Fruit fly (Drosophila melanogaster) whole organism, embryonic: ENCODE results near the gene CG15894.

Experiments used
- Antp ChIP-seq: fragments of 200-800 bp; sonication (Bioruptor generic); optimal IDR thresholded peaks from 3 replicates; lab custom pipeline; 2016; ENCODE audit warnings: missing biosample characterization, missing genetic modification characterization
- Bteb2 ChIP-seq: fragments of 200-800 bp; sonication (Bioruptor generic); optimal IDR thresholded peaks from 2 replicates; lab custom pipeline; 2016; ENCODE audit warnings: missing biosample characterization, missing genetic modification characterization
- CG10321 ChIP-seq: fragments of 200-800 bp; sonication (Bioruptor generic); IDR thresholded peaks from 2 replicates; pipeline ENCODE4 v1.3.6; 2022; ENCODE audit warnings: missing biosample characterization, missing genetic modification characterization
- CG10543 ChIP-seq: fragments of 200-800 bp; sonication (Bioruptor generic); optimal IDR thresholded peaks from 3 replicates; lab custom pipeline; 2017; ENCODE audit warnings: missing biosample characterization, mild to moderate bottlenecking, missing genetic modification characterization, moderate library complexity
- CG11093 ChIP-seq: fragments of 200-800 bp; sonication (Bioruptor generic); IDR thresholded peaks from 3 replicates; pipeline ENCODE4 v1.3.6; 2022; ENCODE audit warnings: missing biosample characterization, missing genetic modification characterization
- CG11247 ChIP-seq: fragments of 200-800 bp; sonication (Bioruptor generic); IDR thresholded peaks from 2 replicates; pipeline ENCODE4 v1.3.6; 2022; ENCODE audit warnings: missing biosample characterization, missing genetic modification characterization
- CG11723 ChIP-seq: fragments of 200-800 bp; sonication (Bioruptor generic); optimal IDR thresholded peaks from 2 replicates; lab custom pipeline; 2017; ENCODE audit warnings: missing biosample characterization, mild to moderate bottlenecking, missing genetic modification characterization
- CG1233 ChIP-seq: fragments of 200-800 bp; sonication (Bioruptor generic); optimal IDR thresholded peaks from 4 replicates; lab custom pipeline; 2018; ENCODE audit warnings: missing biosample characterization, mild to moderate bottlenecking, missing genetic modification characterization
- CG13624 ChIP-seq: fragments of 200-800 bp; sonication (Bioruptor generic); optimal IDR thresholded peaks from 2 replicates; lab custom pipeline; 2016; ENCODE audit warnings: missing biosample characterization, missing genetic modification characterization
- CG13894 ChIP-seq: fragments of 200-800 bp; sonication (Bioruptor generic); optimal IDR thresholded peaks from 3 replicates; lab custom pipeline; 2018; ENCODE audit warnings: missing biosample characterization, mild to moderate bottlenecking, missing genetic modification characterization, moderate library complexity
- CG14667 ChIP-seq: fragments of 200-800 bp; sonication (Bioruptor generic); IDR thresholded peaks from 2 replicates; pipeline ENCODE4 v1.3.6; 2022; ENCODE audit warnings: missing biosample characterization, missing genetic modification characterization
- CG15514 ChIP-seq: fragments of 200-800 bp; sonication (Bioruptor generic); optimal IDR thresholded peaks from 3 replicates; lab custom pipeline; 2017; ENCODE audit warnings: missing biosample characterization, missing genetic modification characterization, mild to moderate bottlenecking, moderate library complexity, missing genetic modification reagents
- CG17186 ChIP-seq: fragments of 200-800 bp; sonication (Bioruptor generic); optimal IDR thresholded peaks from 3 replicates; lab custom pipeline; 2017; ENCODE audit warnings: missing biosample characterization, missing genetic modification reagents, missing genetic modification characterization
- CG1832 ChIP-seq: fragments of 200-800 bp; sonication (Bioruptor generic); optimal IDR thresholded peaks from 2 replicates; lab custom pipeline; 2017; ENCODE audit warnings: missing biosample characterization, mild to moderate bottlenecking, missing genetic modification characterization, inconsistent platforms
- CG2678 ChIP-seq: fragments of 200-800 bp; sonication (Bioruptor generic); optimal IDR thresholded peaks from 3 replicates; lab custom pipeline; 2019; ENCODE audit warnings: missing biosample characterization, mild to moderate bottlenecking, missing genetic modification characterization, moderate library complexity
- CG32767 ChIP-seq: fragments of 200-800 bp; sonication (Bioruptor generic); IDR thresholded peaks from 2 replicates; pipeline ENCODE4 v1.3.6; 2022; ENCODE audit warnings: missing biosample characterization, missing genetic modification characterization
- CG3407 ChIP-seq: fragments of 200-800 bp; sonication (Bioruptor generic); optimal IDR thresholded peaks from 2 replicates; lab custom pipeline; 2018; ENCODE audit warnings: missing biosample characterization, mild to moderate bottlenecking, missing genetic modification characterization
- CG3726 ChIP-seq: fragments of 200-800 bp; sonication (Bioruptor generic); IDR thresholded peaks from 3 replicates; pipeline ENCODE4, ENCODE4 v1.3.6; 2022; ENCODE audit warnings: missing biosample characterization, missing genetic modification characterization
- CG4854 ChIP-seq: fragments of 200-800 bp; sonication (Bioruptor generic); optimal IDR thresholded peaks from 2 replicates; lab custom pipeline; 2016; ENCODE audit warnings: missing biosample characterization, missing genetic modification characterization, inconsistent platforms
- CG6689 ChIP-seq: fragments of 200-800 bp; sonication (Bioruptor generic); IDR thresholded peaks from 2 replicates; pipeline ENCODE4 v1.3.6; 2022; ENCODE audit warnings: missing biosample characterization, missing genetic modification characterization
- CG6854 ChIP-seq: fragments of 200-800 bp; sonication (Bioruptor generic); optimal IDR thresholded peaks from 3 replicates; lab custom pipeline; 2017; ENCODE audit warnings: missing biosample characterization, mild to moderate bottlenecking, missing genetic modification characterization
- CG8089 ChIP-seq: fragments of 200-800 bp; sonication (Bioruptor generic); optimal IDR thresholded peaks from 3 replicates; lab custom pipeline; 2016; ENCODE audit warnings: missing biosample characterization, missing genetic modification characterization
- CHES-1-like ChIP-seq: fragments of 200-800 bp; sonication (Bioruptor generic); optimal IDR thresholded peaks from 2 replicates; lab custom pipeline; 2016; ENCODE audit warnings: missing biosample characterization, missing genetic modification characterization
- Chrac-16 ChIP-seq: fragments of 200-800 bp; sonication (Bioruptor generic); optimal IDR thresholded peaks from 3 replicates; lab custom pipeline; 2016; ENCODE audit warnings: missing biosample characterization, missing genetic modification characterization
- Deaf1 ChIP-seq: fragments of 200-800 bp; optimal IDR thresholded peaks from 3 replicates; lab custom pipeline; 2019; ENCODE audit warnings: missing biosample characterization, mild to moderate bottlenecking, missing genetic modification characterization, moderate library complexity
- Doc3 ChIP-seq: fragments of 200-800 bp; sonication (Bioruptor generic); IDR thresholded peaks from 3 replicates; pipeline ENCODE4 v1.3.6; 2022; ENCODE audit warnings: missing biosample characterization, missing genetic modification characterization; ENCODE audit not compliant: partially characterized antibody
- Dp ChIP-seq: fragments of 200-800 bp; sonication (Bioruptor generic); optimal IDR thresholded peaks from 2 replicates; lab custom pipeline; 2018; ENCODE audit warnings: missing biosample characterization, mild to moderate bottlenecking, missing genetic modification characterization, moderate library complexity
- Hr51 ChIP-seq, 2 experiments: fragments of 200-800 bp; sonication (Bioruptor generic); optimal IDR thresholded peaks; 2 replicates in 1 of 2; 3 replicates in 1 of 2; lab custom pipeline; 2016 to 2018; ENCODE audit warnings: missing biosample characterization in 2 of 2, missing genetic modification characterization in 2 of 2, mild to moderate bottlenecking in 1 of 2, moderate library complexity in 1 of 2
- Lim3 ChIP-seq: fragments of 200-800 bp; sonication (Bioruptor generic); IDR thresholded peaks from 2 replicates; pipeline ENCODE4 v1.3.6; 2022; ENCODE audit warnings: missing biosample characterization, missing genetic modification characterization
- Sin3A ChIP-seq: fragments of >200 bp; optimal IDR thresholded peaks from 2 replicates; lab custom pipeline; 2018
- Tbp ChIP-seq: fragments of >200 bp; optimal IDR thresholded peaks from 2 replicates; lab custom pipeline; 2018; ENCODE audit warnings: missing biosample characterization, missing genetic modification characterization
- Trl ChIP-seq, 3 experiments: fragments of >200 bp in 2 of 3; fragments of 200-800 bp in 1 of 3; sonication (Bioruptor generic) in 1 of 3; optimal IDR thresholded peaks; 2 replicates in 1 of 3; 3 replicates in 2 of 3; lab custom pipeline; 2016 to 2017; ENCODE audit warnings: missing biosample characterization in 1 of 3, missing genetic modification characterization in 1 of 3
- ab ChIP-seq: fragments of 200-800 bp; sonication (Bioruptor generic); optimal IDR thresholded peaks from 2 replicates; lab custom pipeline; 2016; ENCODE audit warnings: missing biosample characterization, missing genetic modification characterization
- bab2 ChIP-seq: fragments of 200-800 bp; sonication (Bioruptor generic); optimal IDR thresholded peaks from 2 replicates; lab custom pipeline; 2016; ENCODE audit warnings: missing biosample characterization, missing genetic modification characterization
- bowl ChIP-seq: fragments of 200-800 bp; sonication (Bioruptor generic); IDR thresholded peaks from 2 replicates; pipeline ENCODE4 v1.3.6; 2022; ENCODE audit warnings: missing biosample characterization, missing genetic modification characterization
- br ChIP-seq: fragments of >200 bp; optimal IDR thresholded peaks from 2 replicates; lab custom pipeline; 2017
- croc ChIP-seq: fragments of 200-800 bp; sonication (Bioruptor generic); conservative IDR thresholded peaks from 3 replicates; pipeline ENCODE4 v1.3.6; 2022; ENCODE audit warnings: missing biosample characterization, missing genetic modification characterization
- dan ChIP-seq: fragments of 200-800 bp; sonication (Bioruptor generic); IDR thresholded peaks from 2 replicates; pipeline ENCODE4 v1.3.6; 2022; ENCODE audit warnings: missing biosample characterization, missing genetic modification characterization
- disco-r ChIP-seq: fragments of 200-800 bp; sonication (Bioruptor generic); optimal IDR thresholded peaks from 2 replicates; lab custom pipeline; 2016; ENCODE audit warnings: missing biosample characterization, missing genetic modification characterization
- dmrt99B ChIP-seq: fragments of 200-800 bp; sonication (Bioruptor generic); optimal IDR thresholded peaks from 2 replicates; lab custom pipeline; 2018; ENCODE audit warnings: missing biosample characterization, mild to moderate bottlenecking, missing genetic modification characterization, moderate library complexity
- hkb ChIP-seq, 2 experiments: fragments of 200-800 bp in 1 of 2; fragments of >200 bp in 1 of 2; sonication (Bioruptor generic) in 1 of 2; IDR thresholded peaks in 1 of 2; optimal IDR thresholded peaks in 1 of 2; 2 replicates each; pipeline versions ENCODE4 v1.3.6 to Lab custom; 2017 to 2022; ENCODE audit warnings: missing biosample characterization in 1 of 2, missing genetic modification characterization in 1 of 2
- nau ChIP-seq: fragments of 200-800 bp; sonication (Bioruptor generic); optimal IDR thresholded peaks from 3 replicates; lab custom pipeline; 2017; ENCODE audit warnings: missing biosample characterization, mild to moderate bottlenecking, missing genetic modification characterization, missing genetic modification reagents
- nmo ChIP-seq: fragments of 200-800 bp; sonication (Bioruptor generic); optimal IDR thresholded peaks from 2 replicates; lab custom pipeline; 2018; ENCODE audit warnings: missing biosample characterization, mild to moderate bottlenecking, missing genetic modification characterization, moderate library complexity
- psq ChIP-seq: fragments of 200-800 bp; sonication (Bioruptor generic); optimal IDR thresholded peaks from 2 replicates; lab custom pipeline; 2017; ENCODE audit warnings: missing biosample characterization, missing genetic modification characterization
- row ChIP-seq: fragments of 200-800 bp; sonication (Bioruptor generic); IDR thresholded peaks from 3 replicates; pipeline ENCODE4 v1.3.6; 2022; ENCODE audit warnings: missing biosample characterization, missing genetic modification characterization
- salm ChIP-seq: fragments of 200-800 bp; sonication (Bioruptor generic); optimal IDR thresholded peaks from 2 replicates; lab custom pipeline; 2018; ENCODE audit warnings: missing biosample characterization, mild to moderate bottlenecking, missing genetic modification characterization
- sc ChIP-seq, 3 experiments: fragments of >200 bp in 2 of 3; fragments of 200-800 bp in 1 of 3; sonication (Bioruptor generic) in 1 of 3; optimal IDR thresholded peaks; 2 replicates in 2 of 3; 3 replicates in 1 of 3; lab custom pipeline; 2017; ENCODE audit warnings: mild to moderate bottlenecking in 1 of 3, missing biosample characterization in 1 of 3, missing genetic modification characterization in 1 of 3, missing genetic modification reagents in 1 of 3
- so ChIP-seq: fragments of 200-800 bp; sonication (Bioruptor generic); IDR thresholded peaks from 3 replicates; pipeline ENCODE4 v1.3.6; 2022; ENCODE audit warnings: missing biosample characterization, missing genetic modification characterization
- sob ChIP-seq: fragments of 200-800 bp; sonication (Bioruptor generic); IDR thresholded peaks from 2 replicates; pipeline ENCODE4 v1.3.6; 2022; ENCODE audit warnings: missing biosample characterization, missing genetic modification characterization

Gene CG15894

dm6 chrX:6330369-6330949, 21.4 kb downstream of the CG15894 start, which contains the start of gene CG42240 (continued):
- TF ChIP-seq Tbp (peak; percentile 5), hkb (optimal IDR thresholded peaks at IDR 0.05; lab: Kevin White, UChicago) (no peak), hkb (GFP tag; IDR thresholded peaks at IDR 0.05; lab: Robert Waterston, UW) (peak; percentile 91), psq (GFP tag; lab: Kevin White, UChicago) (peak; percentile 66), bab2 (peak; percentile 77), salm (peak; percentile 83), ab (no peak), CG17186 (GFP tag; lab: Kevin White, UChicago) (peak; percentile 66), croc (GFP tag; lab: Robert Waterston, UW) (peak; percentile 82), CG3726 (no peak), Sin3A (lab: Kevin White, UChicago) (no peak), dan (GFP tag; lab: Robert Waterston, UW) (peak; percentile 4; the same call in 1 of the 2 replicates), CG6854 (peak; percentile 91), Bteb2 (GFP tag; lab: Kevin White, UChicago) (peak; percentile 87), sc (optimal IDR thresholded peaks at IDR 0.05; lab: Kevin White, UChicago) (no peak), sc (GFP tag; optimal IDR thresholded peaks at IDR 0.05; lab: Kevin White, UChicago) (peak; percentile 92), nmo (GFP tag; lab: Kevin White, UChicago) (peak; percentile 96), CG1233 (GFP tag; lab: Kevin White, UChicago) (peak; percentile 88), dmrt99B (tag; lab: Kevin White, UChicago) (peak; percentile 96), row (GFP tag; lab: Robert Waterston, UW) (peak; percentile 91), CG32767 (GFP tag; lab: Robert Waterston, UW) (peak; percentile 76), Chrac-16 (peak; percentile 88), CG13624 (GFP tag; lab: Kevin White, UChicago) (peak; percentile 63), so (peak; percentile 76; the same call in 2 of the 3 replicates), Deaf1 (tag; lab: Kevin White, UChicago) (peak; percentile 75), CG11093 (GFP tag; lab: Robert Waterston, UW) (peak; percentile 74), CG14667 (GFP tag; lab: Robert Waterston, UW) (peak; percentile 67; the same call in 1 of the 2 replicates), CG2678 (tag; lab: Kevin White, UChicago) (peak; percentile 96), CHES-1-like (GFP tag; lab: Kevin White, UChicago) (peak; percentile 77), CG10543 (GFP tag; lab: Kevin White, UChicago) (peak; percentile 79), Trl (optimal IDR thresholded peaks at IDR 0.05; lab: Kevin White, UChicago) (peak; percentile 58 to 63), Trl (GFP tag; optimal IDR thresholded peaks at IDR 0.05; lab: Kevin White, UChicago) (peak; percentile 42), Antp (GFP tag; lab: Kevin White, UChicago) (peak; percentile 54), Dp (GFP tag; lab: Kevin White, UChicago) (no peak), Hr51 (GFP tag; optimal IDR thresholded peaks at IDR 0.05; lab: Kevin White, UChicago) (peak; percentile 63 to 95), nau (GFP tag; lab: Kevin White, UChicago) (no peak), CG8089 (GFP tag; lab: Kevin White, UChicago) (peak; percentile 57), CG3407 (GFP tag; lab: Kevin White, UChicago) (peak; percentile 87), sob (peak; percentile 73), CG13894 (tag; lab: Kevin White, UChicago) (peak; percentile 68), CG15514 (GFP tag; lab: Kevin White, UChicago) (peak; percentile 75), Lim3 (GFP tag; lab: Robert Waterston, UW) (peak; percentile 46; the same call in 1 of the 2 replicates), CG1832 (GFP tag; lab: Kevin White, UChicago) (no peak), Doc3 (GFP tag; lab: Robert Waterston, UW) (no peak), CG4854 (GFP tag; lab: Kevin White, UChicago) (peak; percentile 79), CG10321 (GFP tag; lab: Robert Waterston, UW) (no peak), disco-r (GFP tag; lab: Kevin White, UChicago) (peak; percentile 61), CG11247 (GFP tag; lab: Robert Waterston, UW) (peak; percentile 45; the same call in 1 of the 2 replicates), CG11723 (GFP tag; lab: Kevin White, UChicago) (peak; percentile 88), bowl (GFP tag; lab: Robert Waterston, UW) (peak; percentile 46; the same call in 1 of the 2 replicates), br (lab: Kevin White, UChicago) (no peak), CG6689 (GFP tag; lab: Robert Waterston, UW) (peak; percentile 91)
